Fruit fly (Drosophila melanogaster) whole organism, prepupa: ENCODE results near the gene CG4069.

Experiments
- Blimp-1 ChIP-seq: fragments of 200-800 bp; sonication (Bioruptor generic); optimal IDR thresholded peaks from 3 replicates; lab custom pipeline; 2017; ENCODE audit warnings: missing biosample characterization, missing genetic modification characterization, mild to moderate bottlenecking, moderate library complexity, missing genetic modification reagents
- CG10631 ChIP-seq: fragments of 200-800 bp; sonication (Bioruptor generic); optimal IDR thresholded peaks from 2 replicates; lab custom pipeline; 2016; ENCODE audit warnings: missing biosample characterization, missing genetic modification characterization
- CG11762 ChIP-seq: fragments of 200-800 bp; sonication (Bioruptor generic); optimal IDR thresholded peaks from 3 replicates; lab custom pipeline; 2016; ENCODE audit warnings: missing biosample characterization, missing genetic modification characterization; ENCODE audit not compliant: insufficient read depth
- CG11902 ChIP-seq: fragments of 200-800 bp; sonication (Bioruptor generic); optimal IDR thresholded peaks from 3 replicates; lab custom pipeline; 2016; ENCODE audit warnings: missing biosample characterization, missing genetic modification characterization
- CG15336 ChIP-seq: fragments of 200-800 bp; sonication (Bioruptor generic); IDR thresholded peaks from 2 replicates; pipeline ENCODE4 v1.3.6; 2022; ENCODE audit warnings: missing biosample characterization, missing genetic modification characterization
- CG1621 ChIP-seq: fragments of 200-800 bp; sonication (Bioruptor generic); optimal IDR thresholded peaks from 3 replicates; lab custom pipeline; 2018; ENCODE audit warnings: missing biosample characterization, mild to moderate bottlenecking, missing genetic modification characterization
- CG16779 ChIP-seq: fragments of 200-800 bp; sonication (Bioruptor generic); optimal IDR thresholded peaks from 3 replicates; lab custom pipeline; 2017; ENCODE audit warnings: missing biosample characterization, mild to moderate bottlenecking, missing genetic modification characterization
- CG31627 ChIP-seq: fragments of 200-800 bp; sonication (Bioruptor generic); optimal IDR thresholded peaks from 3 replicates; lab custom pipeline; 2016; ENCODE audit warnings: missing biosample characterization, missing genetic modification characterization
- CG32006 ChIP-seq: fragments of 200-800 bp; sonication (Bioruptor generic); optimal IDR thresholded peaks from 3 replicates; lab custom pipeline; 2017; ENCODE audit warnings: missing biosample characterization, mild to moderate bottlenecking, missing genetic modification characterization
- CG3919 ChIP-seq: fragments of 200-800 bp; sonication (Bioruptor generic); optimal IDR thresholded peaks from 3 replicates; lab custom pipeline; 2016; ENCODE audit warnings: missing biosample characterization, missing genetic modification characterization
- CG4318 ChIP-seq: fragments of 200-800 bp; sonication (Bioruptor generic); optimal IDR thresholded peaks from 3 replicates; lab custom pipeline; 2017; ENCODE audit warnings: missing biosample characterization, mild to moderate bottlenecking, missing genetic modification characterization
- CG6163 ChIP-seq: fragments of 200-800 bp; sonication (Bioruptor generic); IDR thresholded peaks from 3 replicates; pipeline ENCODE4 v1.3.6; 2022; ENCODE audit warnings: missing biosample characterization, missing genetic modification characterization
- CG6792 ChIP-seq: fragments of 200-800 bp; sonication (Bioruptor generic); optimal IDR thresholded peaks from 3 replicates; lab custom pipeline; 2016; ENCODE audit warnings: missing biosample characterization, missing genetic modification characterization
- CG6808 ChIP-seq: fragments of 200-800 bp; sonication (Bioruptor generic); optimal IDR thresholded peaks from 3 replicates; lab custom pipeline; 2017; ENCODE audit warnings: missing biosample characterization, missing genetic modification characterization, mild to moderate bottlenecking, moderate library complexity, missing genetic modification reagents
- CG6854 ChIP-seq: fragments of 200-800 bp; sonication (Bioruptor generic); optimal IDR thresholded peaks from 2 replicates; lab custom pipeline; 2017; ENCODE audit warnings: missing biosample characterization, mild to moderate bottlenecking, missing genetic modification characterization
- CG7368 ChIP-seq: fragments of 200-800 bp; sonication (Bioruptor generic); optimal IDR thresholded peaks from 3 replicates; lab custom pipeline; 2016; ENCODE audit warnings: missing biosample characterization, missing genetic modification characterization
- CG8119 ChIP-seq: fragments of 200-800 bp; sonication (Bioruptor generic); IDR thresholded peaks from 3 replicates; pipeline ENCODE4 v1.3.6; 2022; ENCODE audit warnings: missing biosample characterization, missing genetic modification characterization
- CG8319 ChIP-seq: fragments of 200-800 bp; sonication (Bioruptor generic); optimal IDR thresholded peaks from 3 replicates; lab custom pipeline; 2016; ENCODE audit warnings: missing biosample characterization, missing genetic modification characterization
- CG8632 ChIP-seq: fragments of 200-800 bp; sonication (Bioruptor generic); optimal IDR thresholded peaks from 3 replicates; lab custom pipeline; 2016; ENCODE audit warnings: missing biosample characterization, missing genetic modification characterization
- CG9139 ChIP-seq: fragments of 200-800 bp; sonication (Bioruptor generic); optimal IDR thresholded peaks from 3 replicates; lab custom pipeline; 2017; ENCODE audit warnings: missing biosample characterization, mild to moderate bottlenecking, missing genetic modification characterization
- Eip75B ChIP-seq: fragments of 200-800 bp; sonication (Bioruptor generic); optimal IDR thresholded peaks from 3 replicates; lab custom pipeline; 2016; ENCODE audit warnings: missing biosample characterization, missing genetic modification characterization
- Eip78C ChIP-seq: fragments of 200-800 bp; sonication (Bioruptor generic); peaks from one replicate; lab custom pipeline; 2016; ENCODE audit warnings: missing biosample characterization, missing genetic modification characterization
- Eip93F ChIP-seq: fragments of 200-800 bp; sonication (Bioruptor generic); optimal IDR thresholded peaks from 2 replicates; lab custom pipeline; 2016; ENCODE audit warnings: missing biosample characterization, mild to moderate bottlenecking, missing genetic modification characterization
- Ets21C ChIP-seq: fragments of 200-800 bp; sonication (Bioruptor generic); optimal IDR thresholded peaks from 3 replicates; lab custom pipeline; 2016; ENCODE audit warnings: missing biosample characterization, missing genetic modification characterization
- Gug ChIP-seq: fragments of 200-800 bp; sonication (Bioruptor generic); IDR thresholded peaks from 2 replicates; pipeline ENCODE4 v1.3.6; 2022; ENCODE audit warnings: missing biosample characterization, missing genetic modification characterization
- Hr38 ChIP-seq: sonication (Bioruptor generic); optimal IDR thresholded peaks from 2 replicates; lab custom pipeline; 2016; ENCODE audit warnings: missing biosample characterization, missing genetic modification characterization
- Hr39 ChIP-seq: fragments of 200-800 bp; sonication (Bioruptor generic); optimal IDR thresholded peaks from 2 replicates; lab custom pipeline; 2016; ENCODE audit warnings: missing biosample characterization, missing genetic modification characterization
- Hr4 ChIP-seq: fragments of 200-800 bp; sonication (Bioruptor generic); optimal IDR thresholded peaks from 3 replicates; lab custom pipeline; 2016; ENCODE audit warnings: missing biosample characterization, missing genetic modification characterization
- OdsH ChIP-seq: fragments of 200-800 bp; sonication (Bioruptor generic); optimal IDR thresholded peaks from 3 replicates; lab custom pipeline; 2016; ENCODE audit warnings: missing biosample characterization, missing genetic modification characterization
- Smox ChIP-seq: fragments of 200-800 bp; sonication (Bioruptor generic); optimal IDR thresholded peaks from 3 replicates; lab custom pipeline; 2016; ENCODE audit warnings: missing biosample characterization, missing genetic modification characterization
- Sox102F ChIP-seq: fragments of 200-800 bp; sonication (Bioruptor generic); optimal IDR thresholded peaks from 2 replicates; lab custom pipeline; 2016; ENCODE audit warnings: missing biosample characterization, mild to moderate bottlenecking, missing genetic modification characterization
- Sox14 ChIP-seq: fragments of 200-800 bp; sonication (Bioruptor generic); optimal IDR thresholded peaks from 3 replicates; lab custom pipeline; 2016; ENCODE audit warnings: missing biosample characterization, missing genetic modification characterization
- achi ChIP-seq: fragments of 200-800 bp; sonication (Bioruptor generic); optimal IDR thresholded peaks from 3 replicates; lab custom pipeline; 2016; ENCODE audit warnings: missing biosample characterization, missing genetic modification characterization
- acj6 ChIP-seq: fragments of 200-800 bp; sonication (Bioruptor generic); optimal IDR thresholded peaks from 3 replicates; lab custom pipeline; 2016; ENCODE audit warnings: missing biosample characterization, missing genetic modification characterization
- cyc ChIP-seq: fragments of 200-800 bp; sonication (Bioruptor generic); optimal IDR thresholded peaks from 3 replicates; lab custom pipeline; 2016; ENCODE audit warnings: missing biosample characterization, missing genetic modification characterization
- dac ChIP-seq: fragments of 200-800 bp; sonication (Bioruptor generic); optimal IDR thresholded peaks from 2 replicates; lab custom pipeline; 2017; ENCODE audit warnings: missing biosample characterization, mild to moderate bottlenecking, missing genetic modification characterization
- dsx ChIP-seq: fragments of 200-800 bp; optimal IDR thresholded peaks from 3 replicates; lab custom pipeline; 2019; ENCODE audit warnings: missing biosample characterization, mild to moderate bottlenecking, missing genetic modification characterization, moderate library complexity; ENCODE audit not compliant: poor library complexity, severe bottlenecking
- esn ChIP-seq: fragments of 200-800 bp; sonication (Bioruptor generic); optimal IDR thresholded peaks from 2 replicates; lab custom pipeline; 2016; ENCODE audit warnings: missing biosample characterization, mild to moderate bottlenecking, missing genetic modification characterization, moderate library complexity
- fd59A ChIP-seq: fragments of 200-800 bp; sonication (Bioruptor generic); optimal IDR thresholded peaks from 2 replicates; lab custom pipeline; 2017; ENCODE audit warnings: missing biosample characterization, mild to moderate bottlenecking, missing genetic modification characterization, missing genetic modification reagents
- fd85E ChIP-seq: fragments of 200-800 bp; sonication (Bioruptor generic); optimal IDR thresholded peaks from 3 replicates; lab custom pipeline; 2016; ENCODE audit warnings: missing biosample characterization, missing genetic modification characterization
- fkh ChIP-seq: fragments of 200-800 bp; sonication (Bioruptor generic); optimal IDR thresholded peaks from 3 replicates; lab custom pipeline; 2017; ENCODE audit warnings: missing biosample characterization, mild to moderate bottlenecking, missing genetic modification characterization, moderate library complexity
- lz ChIP-seq: fragments of 200-800 bp; sonication (Bioruptor generic); optimal IDR thresholded peaks from 3 replicates; lab custom pipeline; 2016; ENCODE audit warnings: missing biosample characterization, missing genetic modification characterization
- net ChIP-seq: fragments of 200-800 bp; sonication (Bioruptor generic); optimal IDR thresholded peaks from 3 replicates; lab custom pipeline; 2016; ENCODE audit warnings: missing biosample characterization, missing genetic modification characterization
- salr ChIP-seq, 2 experiments: fragments of 200-800 bp; sonication (Bioruptor generic); optimal IDR thresholded peaks; 3 replicates each; lab custom pipeline; 2016 to 2018; ENCODE audit warnings: missing biosample characterization in 2 of 2, missing genetic modification characterization in 2 of 2, mild to moderate bottlenecking in 1 of 2
- spab ChIP-seq: fragments of 200-800 bp; sonication (Bioruptor generic); optimal IDR thresholded peaks from 2 replicates; lab custom pipeline; 2017; ENCODE audit warnings: missing biosample characterization, mild to moderate bottlenecking, missing genetic modification characterization, missing genetic modification reagents
- topi ChIP-seq: fragments of 200-800 bp; sonication (Bioruptor generic); optimal IDR thresholded peaks from 3 replicates; lab custom pipeline; 2016; ENCODE audit warnings: missing biosample characterization, missing genetic modification characterization
- vri ChIP-seq: fragments of 200-800 bp; sonication (Bioruptor generic); optimal IDR thresholded peaks from 3 replicates; lab custom pipeline; 2016; ENCODE audit warnings: missing biosample characterization, mild to moderate bottlenecking, missing genetic modification characterization

Gene CG4069

dm6 chr3L:12529431-12530007, 7.6 kb downstream of the CG4069 start (continued):
- TF ChIP-seq OdsH (GFP tag; lab: Kevin White, UChicago), result peak; percentile 72
- TF ChIP-seq Ets21C (GFP tag; lab: Kevin White, UChicago), result peak; percentile 60
- TF ChIP-seq Hr38 (GFP tag; lab: Kevin White, UChicago), result no peak
- peak; percentile 61 for TF ChIP-seq lz (GFP tag; lab: Kevin White, UChicago)
- peak; percentile 76 for TF ChIP-seq CG6163 (GFP tag; lab: Robert Waterston, UW)
- TF ChIP-seq dac, result peak; percentile 47
- TF ChIP-seq CG10631, result peak; percentile 44
- TF ChIP-seq CG32006, result peak; percentile 65
- peak; percentile 71 for TF ChIP-seq net (GFP tag; lab: Kevin White, UChicago)

dm6 chr3L:12526433-12527113, 10.5 kb downstream of the CG4069 start, which contains the start of gene eIF2beta:
Gene eIF2beta, minus strand, starts transcription at chr3L:12526731.
- TF ChIP-seq CG15336 (GFP tag; lab: Robert Waterston, UW) (no peak), CG7368 (GFP tag; lab: Kevin White, UChicago) (peak; percentile 6), Hr4 (peak; percentile 59), Sox14 (peak; percentile 18), Sox102F (GFP tag; lab: Kevin White, UChicago) (peak; percentile 75), topi (peak; percentile 49), CG4318 (GFP tag; lab: Kevin White, UChicago) (no peak), OdsH (GFP tag; lab: Kevin White, UChicago) (peak; percentile 41), CG1621 (tag; lab: Kevin White, UChicago) (peak; percentile 1), spab (GFP tag; lab: Kevin White, UChicago) (no peak), salr (GFP tag; optimal IDR thresholded peaks at IDR 0.05; lab: Kevin White, UChicago) (no peak), Hr38 (GFP tag; lab: Kevin White, UChicago) (no peak), CG8119 (GFP tag; lab: Robert Waterston, UW) (no peak), cyc (GFP tag; lab: Kevin White, UChicago) (peak; percentile 58), CG9139 (no peak), acj6 (GFP tag; lab: Kevin White, UChicago) (peak; percentile 48), Ets21C (GFP tag; lab: Kevin White, UChicago) (no peak), CG6854 (GFP tag; lab: Kevin White, UChicago) (peak; percentile 37), lz (GFP tag; lab: Kevin White, UChicago) (peak; percentile 11), dac (no peak), CG8632 (peak; percentile 15), esn (GFP tag; lab: Kevin White, UChicago) (peak; percentile 71), Eip75B (GFP tag; lab: Kevin White, UChicago) (peak; percentile 16), CG6792 (GFP tag; lab: Kevin White, UChicago) (no peak), CG6808 (GFP tag; lab: Kevin White, UChicago) (peak; percentile 9), fd85E (GFP tag; lab: Kevin White, UChicago) (no peak), fd59A (no peak), fkh (GFP tag; lab: Kevin White, UChicago) (peak; percentile 88), CG8319 (GFP tag; lab: Kevin White, UChicago) (no peak), dsx (GFP tag; lab: Kevin White, UChicago) (peak; percentile 100), CG31627 (GFP tag; lab: Kevin White, UChicago) (peak; percentile 32), vri (GFP tag; lab: Kevin White, UChicago) (peak; percentile 44), CG11902 (GFP tag; lab: Kevin White, UChicago) (no peak), CG32006 (no peak), CG11762 (GFP tag; lab: Kevin White, UChicago) (peak; percentile 15), Eip78C (GFP tag; lab: Kevin White, UChicago) (peak; percentile 52), CG3919 (GFP tag; lab: Kevin White, UChicago) (peak; percentile 81), Eip93F (GFP tag; lab: Kevin White, UChicago) (no peak), Gug (GFP tag; lab: Robert Waterston, UW) (no peak), Blimp-1 (GFP tag; lab: Kevin White, UChicago) (no peak), Hr39 (GFP tag; lab: Kevin White, UChicago) (peak; percentile 31), Smox (peak; percentile 45), CG16779 (no peak), achi (GFP tag; lab: Kevin White, UChicago) (peak; percentile 89)
